Worm (Caenorhabditis elegans) whole organism, midembryonic: ENCODE results near the gene C01G12.13.

ENCODE experiments used
- T22C8.4 ChIP-seq: fragments of 200-800 bp; sonication (Bioruptor generic); IDR thresholded peaks from 2 replicates; pipeline ENCODE4 v1.3.6; 2022; ENCODE audit warnings: missing genetic modification characterization, missing compliant biosample characterization
- cog-1 ChIP-seq: sonication (generic microtip); optimal IDR thresholded peaks from 2 replicates; lab custom pipeline; 2016; ENCODE audit warnings: missing genetic modification characterization, missing compliant biosample characterization
- flt-1 ChIP-seq: fragments of 200-800 bp; sonication (Bioruptor generic); IDR thresholded peaks from 2 replicates; pipeline ENCODE4 v1.3.6; 2022; ENCODE audit warnings: missing genetic modification characterization, missing compliant biosample characterization
- med-1 ChIP-seq: sonication (generic microtip); optimal IDR thresholded peaks from 2 replicates; lab custom pipeline; 2017; ENCODE audit warnings: missing genetic modification characterization, mild to moderate bottlenecking, missing compliant biosample characterization, antibody characterized with exemption, missing genetic modification reagents; ENCODE audit not compliant: insufficient read depth
- tab-1 ChIP-seq: fragments of 200-800 bp; sonication (Bioruptor generic); IDR thresholded peaks from 2 replicates; pipeline ENCODE4 v1.3.6; 2022; ENCODE audit warnings: missing genetic modification characterization, missing compliant biosample characterization
- ztf-23 ChIP-seq: fragments of 200-800 bp; sonication (Bioruptor generic); IDR thresholded peaks from 2 replicates; pipeline ENCODE4 v1.3.6; 2022; ENCODE audit warnings: missing genetic modification reagents, missing genetic modification characterization, missing compliant biosample characterization
- ztf-29 ChIP-seq: fragments of 200-800 bp; sonication (Bioruptor generic); IDR thresholded peaks from 2 replicates; pipeline ENCODE4 v1.3.6; 2022; ENCODE audit warnings: missing genetic modification reagents, missing genetic modification characterization, missing compliant biosample characterization

DNA sequence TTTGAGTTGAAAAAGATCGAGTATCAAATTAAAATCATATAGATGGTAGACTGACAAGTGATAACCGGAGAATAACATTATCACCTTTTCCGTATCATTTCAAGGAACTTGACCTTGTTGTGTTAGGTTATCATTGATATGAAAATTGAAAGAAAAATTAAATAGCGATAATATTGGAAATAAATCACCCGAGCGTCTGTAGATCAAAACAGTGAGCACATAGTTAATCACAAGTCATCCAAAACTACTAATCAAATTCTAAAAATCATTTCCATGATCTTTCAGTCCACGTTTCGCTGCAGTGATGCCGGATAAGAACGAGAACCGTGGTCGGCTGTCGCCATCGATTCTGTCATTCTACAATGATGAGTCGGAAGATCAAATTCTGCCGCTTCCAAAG lies 43.3 kb downstream of the C01G12.13 start:
- TF ChIP-seq flt-1 (GFP tag; lab: Robert Waterston, UW): no peak
- TF ChIP-seq tab-1 (GFP tag; lab: Robert Waterston, UW): no peak
- TF ChIP-seq ztf-29 (GFP tag; lab: Robert Waterston, UW): no peak
- TF ChIP-seq cog-1 (tag; lab: Kevin White, UChicago): no peak
- TF ChIP-seq ztf-23 (GFP tag; lab: Robert Waterston, UW): no peak
- TF ChIP-seq med-1: no peak
- TF ChIP-seq T22C8.4 (GFP tag; lab: Robert Waterston, UW): no peak
